Worm (Caenorhabditis elegans) whole organism, L1 larva: ENCODE data around the gene F38B7.10.

Experiments used
- C04F5.9 ChIP-seq: sonication (generic microtip); optimal IDR thresholded peaks from 2 replicates; lab custom pipeline; 2016; ENCODE audit warnings: missing genetic modification characterization, missing compliant biosample characterization
- C16A3.4 ChIP-seq: fragments of 150-350 bp; optimal IDR thresholded peaks from 2 replicates; lab custom pipeline; 2014; ENCODE audit warnings: missing biosample characterization, missing genetic modification characterization
- ama-1 ChIP-seq: fragments of 150-350 bp; optimal IDR thresholded peaks from 2 replicates; lab custom pipeline; 2014
- ceh-82 ChIP-seq, 3 experiments: fragments of 150-350 bp in 1 of 3; sonication (generic microtip) in 2 of 3; optimal IDR thresholded peaks; 2 replicates each; lab custom pipeline; 2014 to 2017; ENCODE audit warnings: missing biosample characterization in 3 of 3, missing genetic modification characterization in 3 of 3
- ceh-88 ChIP-seq: fragments of 200-800 bp; sonication (Bioruptor generic); IDR thresholded peaks from 2 replicates; pipeline ENCODE4 v1.3.6; 2022; ENCODE audit warnings: missing genetic modification characterization, missing compliant biosample characterization
- ceh-90 ChIP-seq: sonication (generic microtip); optimal IDR thresholded peaks from 2 replicates; lab custom pipeline; 2016; ENCODE audit warnings: missing genetic modification characterization, missing compliant biosample characterization
- efl-3 ChIP-seq: fragments of 200-800 bp; sonication (Bioruptor generic); optimal IDR thresholded peaks from 2 replicates; lab custom pipeline; 2018; ENCODE audit warnings: mild to moderate bottlenecking, missing genetic modification characterization, missing compliant biosample characterization
- egl-13 ChIP-seq: sonication (generic microtip); optimal IDR thresholded peaks from 2 replicates; lab custom pipeline; 2016; ENCODE audit warnings: missing genotype, missing genetic modification reagents, missing genetic modification characterization, missing compliant biosample characterization
- elt-2 ChIP-seq: sonication (generic microtip); optimal IDR thresholded peaks from 2 replicates; lab custom pipeline; 2016; ENCODE audit warnings: missing genetic modification characterization, mild to moderate bottlenecking, inconsistent platforms, missing compliant biosample characterization, missing genetic modification reagents
- elt-3 ChIP-seq, 6 experiments: fragments of 150-350 bp in 1 of 6; sonication (generic microtip); optimal IDR thresholded peaks; 2 replicates each; lab custom pipeline; 2017 to 2018; ENCODE audit warnings: missing biosample characterization in 6 of 6, missing genetic modification characterization in 6 of 6, inconsistent platforms in 1 of 6
- fkh-10 ChIP-seq: sonication (generic microtip); optimal IDR thresholded peaks from 2 replicates; lab custom pipeline; 2017; ENCODE audit warnings: missing biosample characterization, missing genetic modification reagents, missing genetic modification characterization
- fkh-4 ChIP-seq: sonication (generic microtip); optimal IDR thresholded peaks from 2 replicates; lab custom pipeline; 2016; ENCODE audit warnings: missing compliant biosample characterization, missing genetic modification characterization, borderline replicate concordance
- fkh-8 ChIP-seq: sonication (generic microtip); optimal IDR thresholded peaks from 2 replicates; lab custom pipeline; 2016; ENCODE audit warnings: mild to moderate bottlenecking, missing genetic modification characterization, missing compliant biosample characterization
- fos-1 ChIP-seq: fragments of 150-350 bp; optimal IDR thresholded peaks from 2 replicates; lab custom pipeline; 2014; ENCODE audit warnings: missing biosample characterization, missing genetic modification characterization
- hlh-17 ChIP-seq: fragments of 200-800 bp; sonication (Bioruptor generic); optimal IDR thresholded peaks from 2 replicates; lab custom pipeline; 2018; ENCODE audit warnings: missing genetic modification characterization, mild to moderate bottlenecking, missing compliant biosample characterization, moderate library complexity, borderline replicate concordance
- hpl-2 ChIP-seq: fragments of 150-350 bp; optimal IDR thresholded peaks from 2 replicates; lab custom pipeline; 2014; ENCODE audit warnings: missing biosample characterization, missing genetic modification reagents, missing genetic modification characterization
- irx-1 ChIP-seq: sonication (generic microtip); optimal IDR thresholded peaks from 2 replicates; lab custom pipeline; 2016; ENCODE audit warnings: missing genetic modification characterization, missing compliant biosample characterization
- jun-1 ChIP-seq: fragments of 150-350 bp; optimal IDR thresholded peaks from 2 replicates; lab custom pipeline; 2014; ENCODE audit warnings: missing biosample characterization, missing genetic modification reagents, missing genetic modification characterization
- lin-13 ChIP-seq: fragments of 150-350 bp; optimal IDR thresholded peaks from 2 replicates; lab custom pipeline; 2014; ENCODE audit warnings: missing biosample characterization, missing genetic modification reagents, missing genetic modification characterization
- lin-14 ChIP-seq: fragments of 200-800 bp; sonication (Bioruptor generic); optimal IDR thresholded peaks from 2 replicates; lab custom pipeline; 2018; ENCODE audit warnings: mild to moderate bottlenecking, missing genetic modification characterization, moderate library complexity, missing compliant biosample characterization
- lin-15B ChIP-seq: fragments of 150-350 bp; sonication (generic microtip); optimal IDR thresholded peaks from 3 replicates; lab custom pipeline; 2014; ENCODE audit warnings: missing biosample characterization, missing genetic modification characterization
- lin-39 ChIP-seq: fragments of 150-350 bp; optimal IDR thresholded peaks from 2 replicates; lab custom pipeline; 2014; ENCODE audit warnings: missing biosample characterization, missing genetic modification reagents, missing genetic modification characterization
- lsy-2 ChIP-seq, 2 experiments: fragments of 150-350 bp; optimal IDR thresholded peaks; 2 replicates each; lab custom pipeline; 2014; ENCODE audit warnings: missing biosample characterization in 2 of 2, missing genetic modification characterization in 2 of 2
- mef-2 ChIP-seq: fragments of 150-350 bp; optimal IDR thresholded peaks from 2 replicates; lab custom pipeline; 2014; ENCODE audit warnings: missing biosample characterization, missing genetic modification characterization
- mep-1 ChIP-seq: fragments of 150-350 bp; optimal IDR thresholded peaks from 2 replicates; lab custom pipeline; 2014; ENCODE audit warnings: missing biosample characterization, missing genetic modification characterization
- nhr-12 ChIP-seq: sonication (generic microtip); optimal IDR thresholded peaks from 2 replicates; lab custom pipeline; 2017; ENCODE audit warnings: missing biosample characterization, missing genetic modification characterization
- nhr-19 ChIP-seq: fragments of 200-800 bp; sonication (Bioruptor generic); conservative IDR thresholded peaks from 2 replicates; pipeline ENCODE4 v1.3.6; 2022; ENCODE audit warnings: missing genetic modification characterization, missing compliant biosample characterization
- nhr-20 ChIP-seq: sonication (generic microtip); optimal IDR thresholded peaks from 2 replicates; lab custom pipeline; 2016; ENCODE audit warnings: mild to moderate bottlenecking, missing genetic modification characterization, missing compliant biosample characterization
- nhr-237 ChIP-seq: fragments of 150-350 bp; optimal IDR thresholded peaks from 2 replicates; lab custom pipeline; 2014; ENCODE audit warnings: missing biosample characterization, missing genetic modification characterization
- nhr-28 ChIP-seq: fragments of 150-350 bp; optimal IDR thresholded peaks from 2 replicates; lab custom pipeline; 2014; ENCODE audit warnings: missing biosample characterization, missing genetic modification characterization
- nhr-76 ChIP-seq: sonication (generic microtip); optimal IDR thresholded peaks from 2 replicates; lab custom pipeline; 2017; ENCODE audit warnings: missing biosample characterization, missing genetic modification characterization
- nhr-77 ChIP-seq: fragments of 150-350 bp; optimal IDR thresholded peaks from 2 replicates; lab custom pipeline; 2014; ENCODE audit warnings: missing biosample characterization, missing genetic modification characterization
- nhr-84 ChIP-seq: sonication (generic microtip); optimal IDR thresholded peaks from 2 replicates; lab custom pipeline; 2017; ENCODE audit warnings: missing biosample characterization, missing genetic modification characterization
- nhr-85 ChIP-seq: sonication (generic microtip); peaks from one replicate; lab custom pipeline; 2016; ENCODE audit warnings: missing genetic modification characterization, inconsistent platforms, missing compliant biosample characterization
- nhr-90 ChIP-seq: sonication (generic microtip); optimal IDR thresholded peaks from 2 replicates; lab custom pipeline; 2016; ENCODE audit warnings: mild to moderate bottlenecking, missing genetic modification characterization, missing compliant biosample characterization; ENCODE audit not compliant: poor library complexity
- pag-3 ChIP-seq: sonication (generic microtip); optimal IDR thresholded peaks from 2 replicates; lab custom pipeline; 2017; ENCODE audit warnings: missing genetic modification characterization, mild to moderate bottlenecking, missing compliant biosample characterization, antibody characterized with exemption, borderline replicate concordance; ENCODE audit not compliant: insufficient read depth
- pax-3 ChIP-seq: fragments of 200-800 bp; sonication (Bioruptor generic); optimal IDR thresholded peaks from 2 replicates; lab custom pipeline; 2018; ENCODE audit warnings: mild to moderate bottlenecking, missing genetic modification characterization, moderate library complexity, missing compliant biosample characterization
- pqm-1 ChIP-seq: sonication (generic microtip); optimal IDR thresholded peaks from 3 replicates; lab custom pipeline; 2017; ENCODE audit warnings: missing biosample characterization, missing genetic modification characterization
- skn-1 ChIP-seq: fragments of 150-350 bp; optimal IDR thresholded peaks from 2 replicates; lab custom pipeline; 2014; ENCODE audit warnings: missing biosample characterization, missing genetic modification characterization
- snpc-4 ChIP-seq: fragments of 150-350 bp; optimal IDR thresholded peaks from 2 replicates; lab custom pipeline; 2014; ENCODE audit warnings: missing biosample characterization, missing genetic modification characterization
- snu-23 ChIP-seq: sonication (generic microtip); optimal IDR thresholded peaks from 2 replicates; lab custom pipeline; 2016; ENCODE audit warnings: missing genetic modification characterization, missing compliant biosample characterization
- sox-4 ChIP-seq: sonication (generic microtip); optimal IDR thresholded peaks from 2 replicates; lab custom pipeline; 2016; ENCODE audit warnings: missing genetic modification characterization, missing compliant biosample characterization
- sptf-1 ChIP-seq: fragments of 150-350 bp; optimal IDR thresholded peaks from 2 replicates; lab custom pipeline; 2014; ENCODE audit warnings: missing biosample characterization, missing genetic modification characterization
- sup-37 ChIP-seq: fragments of 200-800 bp; sonication (Bioruptor generic); optimal IDR thresholded peaks from 2 replicates; lab custom pipeline; 2018; ENCODE audit warnings: mild to moderate bottlenecking, missing genetic modification characterization, missing compliant biosample characterization
- tlp-1 ChIP-seq: fragments of 150-350 bp; optimal IDR thresholded peaks from 2 replicates; lab custom pipeline; 2014; ENCODE audit warnings: missing biosample characterization, missing genetic modification characterization
- unc-130 ChIP-seq: fragments of 150-350 bp; optimal IDR thresholded peaks from 2 replicates; lab custom pipeline; 2017; ENCODE audit warnings: missing biosample characterization, missing genetic modification characterization, inconsistent platforms
- unc-30 ChIP-seq: sonication (generic microtip); optimal IDR thresholded peaks from 2 replicates; lab custom pipeline; 2017; ENCODE audit warnings: missing biosample characterization, missing genetic modification characterization
- unc-62 ChIP-seq: fragments of 150-350 bp; optimal IDR thresholded peaks from 2 replicates; lab custom pipeline; 2014; ENCODE audit warnings: missing biosample characterization, missing genetic modification reagents, missing genetic modification characterization
- unc-86 ChIP-seq: sonication (generic microtip); optimal IDR thresholded peaks from 2 replicates; lab custom pipeline; 2016; ENCODE audit warnings: missing genetic modification characterization, missing compliant biosample characterization
- unc-98 ChIP-seq: fragments of 200-800 bp; sonication (Bioruptor generic); IDR thresholded peaks from 2 replicates; pipeline ENCODE4 v1.3.6; 2022; ENCODE audit warnings: missing genetic modification characterization, missing compliant biosample characterization
- vab-15 ChIP-seq: sonication (generic microtip); optimal IDR thresholded peaks from 2 replicates; lab custom pipeline; 2017; ENCODE audit warnings: missing genotype, mild to moderate bottlenecking, missing genetic modification characterization, missing compliant biosample characterization
- xbp-1 ChIP-seq: sonication (generic microtip); optimal IDR thresholded peaks from 2 replicates; lab custom pipeline; 2016; ENCODE audit warnings: missing genetic modification characterization, missing compliant biosample characterization
- zip-4 ChIP-seq: fragments of 200-800 bp; sonication (Bioruptor generic); optimal IDR thresholded peaks from 2 replicates; lab custom pipeline; 2018; ENCODE audit warnings: mild to moderate bottlenecking, missing genetic modification characterization, moderate library complexity, missing compliant biosample characterization
- ztf-4 ChIP-seq: fragments of 150-350 bp; optimal IDR thresholded peaks from 2 replicates; lab custom pipeline; 2014; ENCODE audit warnings: missing biosample characterization, missing genetic modification characterization

The F38B7.10 gene

DNA sequence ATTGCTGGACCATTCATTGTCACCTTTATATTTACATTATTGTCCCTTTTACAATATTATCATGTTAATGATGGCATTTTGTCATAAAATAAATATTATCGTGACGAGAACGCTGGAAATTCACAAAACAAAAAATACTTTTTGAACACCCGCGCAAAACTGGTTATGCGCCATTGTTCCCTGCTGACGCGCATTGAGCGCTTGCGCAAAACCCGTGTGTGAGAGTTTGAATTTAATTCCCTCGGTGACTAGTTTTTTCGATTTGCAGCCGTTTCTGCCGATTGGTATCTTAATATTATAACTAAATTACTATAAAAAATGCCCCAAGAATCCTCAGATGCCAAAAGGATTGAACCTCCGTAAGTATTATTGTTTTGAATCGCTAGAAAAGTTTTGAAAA, 23.9 kb upstream of the F38B7.10 start, which contains the start of gene pafo-1:
pafo-1 (plus strand) TSS at position 256 of the 400 bp plus-strand sequence.
- no peak for TF ChIP-seq vab-15
- peak; percentile 87 for TF ChIP-seq lin-13 (GFP tag; lab: Kevin White, UChicago)
- peak; percentile 90 for TF ChIP-seq xbp-1 (tag; lab: Kevin White, UChicago)
- peak; percentile 91 to 92 for TF ChIP-seq lsy-2 (tag; optimal IDR thresholded peaks at IDR 0.05; lab: Kevin White, UChicago)
- TF ChIP-seq ceh-90 (tag; lab: Kevin White, UChicago) = peak; percentile 36
- TF ChIP-seq mef-2 (tag; lab: Kevin White, UChicago) = peak; percentile 65
- peak; percentile 49 for TF ChIP-seq ztf-4 (tag; lab: Kevin White, UChicago)
- TF ChIP-seq nhr-28 (tag; lab: Kevin White, UChicago) = no peak
- peak; percentile 81 for TF ChIP-seq sox-4
- no peak for TF ChIP-seq nhr-84 (tag; lab: Kevin White, UChicago)
- TF ChIP-seq nhr-90 (tag; lab: Kevin White, UChicago) = peak; percentile 93
- peak; percentile 13 for TF ChIP-seq ama-1 (lab: Kevin White, UChicago)
- TF ChIP-seq tlp-1 (tag; lab: Kevin White, UChicago) = no peak
- no peak for TF ChIP-seq pqm-1 (tag; lab: Kevin White, UChicago)
- TF ChIP-seq ceh-82 (tag; optimal IDR thresholded peaks at IDR 0.05; lab: Kevin White, UChicago) = peak; percentile 80 to 93 (median 92)
- TF ChIP-seq nhr-237 (tag; lab: Kevin White, UChicago) = peak; percentile 35
- TF ChIP-seq fkh-4 (tag; lab: Kevin White, UChicago) = peak; percentile 28
- peak; percentile 91 for TF ChIP-seq lin-39 (tag; lab: Kevin White, UChicago)
- TF ChIP-seq nhr-20 = peak; percentile 92
- peak; percentile 13 for TF ChIP-seq pag-3 (tag; lab: Kevin White, UChicago)
- TF ChIP-seq unc-98 = no peak
- TF ChIP-seq mep-1 (tag; lab: Kevin White, UChicago) = peak; percentile 95
- no peak for TF ChIP-seq hlh-17 (GFP tag; lab: Kevin White, UChicago)
- peak; percentile 79 for TF ChIP-seq fkh-8 (tag; lab: Kevin White, UChicago)
- TF ChIP-seq jun-1 = peak; percentile 88
- peak; percentile 79 for TF ChIP-seq sup-37 (GFP tag; lab: Kevin White, UChicago)
- peak; percentile 83 for TF ChIP-seq snpc-4
- no peak for TF ChIP-seq sptf-1 (tag; lab: Kevin White, UChicago)
- TF ChIP-seq elt-3 (tag; optimal IDR thresholded peaks at IDR 0.05; lab: Kevin White, UChicago) = peak in 2 of 6 experiments; percentile 79 to 80
- peak; percentile 97 for TF ChIP-seq nhr-85 (tag; lab: Kevin White, UChicago)
- peak; percentile 84 for TF ChIP-seq fos-1 (tag; lab: Kevin White, UChicago)
- peak; percentile 89 for TF ChIP-seq unc-86 (tag; lab: Kevin White, UChicago)
- TF ChIP-seq nhr-77 = peak; percentile 60
- peak; percentile 47 for TF ChIP-seq efl-3
- peak; percentile 80 for TF ChIP-seq zip-4 (GFP tag; lab: Kevin White, UChicago)
- TF ChIP-seq unc-30 (tag; lab: Kevin White, UChicago) = no peak
- TF ChIP-seq skn-1 = peak; percentile 92
- TF ChIP-seq hpl-2 (GFP tag; lab: Kevin White, UChicago) = no peak
- TF ChIP-seq unc-130 (tag; lab: Kevin White, UChicago) = peak; percentile 91
- TF ChIP-seq irx-1 (tag; lab: Kevin White, UChicago) = peak; percentile 85
- peak; percentile 92 for TF ChIP-seq nhr-19 (GFP tag; lab: Robert Waterston, UW)
- peak; percentile 82 for TF ChIP-seq C16A3.4 (tag; lab: Kevin White, UChicago)
- peak; percentile 75 for TF ChIP-seq elt-2 (tag; lab: Kevin White, UChicago)
- TF ChIP-seq C04F5.9 (tag; lab: Kevin White, UChicago) = peak; percentile 58
- no peak for TF ChIP-seq unc-62 (GFP tag; lab: Kevin White, UChicago)
- TF ChIP-seq egl-13 (tag; lab: Kevin White, UChicago) = peak; percentile 77
- peak; percentile 79 for TF ChIP-seq lin-15B (tag; lab: Kevin White, UChicago)
- TF ChIP-seq snu-23 = peak; percentile 92
- peak; percentile 20; the same call in 1 of the 2 replicates for TF ChIP-seq ceh-88 (GFP tag; lab: Robert Waterston, UW)
- no peak for TF ChIP-seq nhr-12 (tag; lab: Kevin White, UChicago)
- TF ChIP-seq pax-3 = peak; percentile 62
- TF ChIP-seq nhr-76 = peak; percentile 43
- peak; percentile 84 for TF ChIP-seq lin-14 (GFP tag; lab: Kevin White, UChicago)
- peak; percentile 71 for TF ChIP-seq fkh-10
